Worm (Caenorhabditis elegans): ENCODE measurements around the gene dkc-1.

DNA sequence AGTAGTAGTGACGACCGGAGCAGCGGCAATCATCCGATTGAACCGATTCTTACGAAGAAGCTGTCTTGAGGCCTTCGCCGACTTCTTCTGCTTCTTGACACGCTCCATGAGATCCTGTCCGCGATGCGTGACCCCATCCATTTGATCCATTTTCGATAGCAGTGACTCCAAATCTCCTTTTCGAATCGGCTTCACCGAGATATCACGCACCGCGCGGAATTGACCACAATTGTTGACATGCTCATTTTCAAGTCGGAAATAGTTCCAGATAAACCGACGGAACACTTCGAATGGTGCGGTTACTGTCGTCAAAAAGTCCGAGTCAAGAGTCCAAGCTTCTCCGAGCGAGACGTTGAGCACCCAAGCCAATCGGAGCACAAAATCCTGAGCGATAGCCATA, 44.4 kb upstream of the dkc-1 start:
- TF ChIP-seq flt-1 (GFP tag; IDR thresholded peaks at IDR 0.05), result no peak
- no peak for TF ChIP-seq ref-1 (GFP tag; conservative IDR thresholded peaks at IDR 0.05)
- TF ChIP-seq cog-1 (tag; optimal IDR thresholded peaks at IDR 0.05), result no peak
- no peak for TF ChIP-seq tab-1 (GFP tag; IDR thresholded peaks at IDR 0.05)
- no peak for TF ChIP-seq T22C8.4 (GFP tag; IDR thresholded peaks at IDR 0.05)
